Worm (Caenorhabditis elegans) whole organism, L4 larva: ENCODE results near the gene acc-1.

Source experiments
- D1046.2 ChIP-seq: fragments of 200-800 bp; sonication (Bioruptor generic); IDR thresholded peaks from 2 replicates; pipeline ENCODE4 v1.3.6; 2022; ENCODE audit warnings: missing genetic modification characterization, missing compliant biosample characterization
- F10B5.3 ChIP-seq: sonication (generic microtip); optimal IDR thresholded peaks from 2 replicates; lab custom pipeline; 2016; ENCODE audit warnings: mild to moderate bottlenecking, missing genetic modification characterization, missing compliant biosample characterization
- F26F4.8 ChIP-seq: fragments of 200-800 bp; sonication (Bioruptor generic); conservative IDR thresholded peaks from 2 replicates; pipeline ENCODE4 v1.3.6; 2022; ENCODE audit warnings: missing genetic modification characterization, missing compliant biosample characterization
- T20F7.1 ChIP-seq: fragments of 200-800 bp; sonication (Bioruptor generic); optimal IDR thresholded peaks from 2 replicates; lab custom pipeline; 2018; ENCODE audit warnings: mild to moderate bottlenecking, missing genetic modification characterization, missing compliant biosample characterization
- aha-1 ChIP-seq: fragments of 150-350 bp; peaks from one replicate; lab custom pipeline; 2014; ENCODE audit warnings: missing biosample characterization, missing genetic modification characterization
- aly-2 ChIP-seq: sonication (generic microtip); optimal IDR thresholded peaks from 2 replicates; lab custom pipeline; 2018; ENCODE audit warnings: missing biosample characterization, missing genetic modification characterization
- ceh-82 ChIP-seq: sonication (generic microtip); optimal IDR thresholded peaks from 2 replicates; lab custom pipeline; 2017; ENCODE audit warnings: missing biosample characterization, missing genetic modification characterization
- cey-2 ChIP-seq: sonication (generic microtip); optimal IDR thresholded peaks from 3 replicates; lab custom pipeline; 2017; ENCODE audit warnings: missing genetic modification characterization, mild to moderate bottlenecking, missing compliant biosample characterization, antibody characterized with exemption, borderline replicate concordance; ENCODE audit not compliant: insufficient read depth
- daf-16 ChIP-seq, 3 experiments: sonication (generic microtip); optimal IDR thresholded peaks; 2 replicates each; lab custom pipeline; 2016 to 2017; ENCODE audit warnings: missing genetic modification characterization in 3 of 3, missing genetic modification reagents in 3 of 3, mild to moderate bottlenecking in 2 of 3, missing compliant biosample characterization in 2 of 3, missing biosample characterization in 1 of 3, moderate library complexity in 1 of 3
- dmd-6 ChIP-seq: fragments of 200-800 bp; sonication (Bioruptor generic); IDR thresholded peaks from 2 replicates; pipeline ENCODE4 v1.3.6; 2022; ENCODE audit warnings: missing genetic modification reagents, missing genetic modification characterization, missing compliant biosample characterization
- duxl-1 ChIP-seq: sonication (generic microtip); optimal IDR thresholded peaks from 2 replicates; lab custom pipeline; 2016; ENCODE audit warnings: mild to moderate bottlenecking, missing genetic modification characterization, moderate library complexity, missing compliant biosample characterization; ENCODE audit not compliant: poor library complexity
- dve-1 ChIP-seq: sonication (generic microtip); optimal IDR thresholded peaks from 2 replicates; lab custom pipeline; 2017; ENCODE audit warnings: antibody characterized with exemption, mild to moderate bottlenecking, missing genetic modification characterization, missing compliant biosample characterization; ENCODE audit not compliant: insufficient read depth
- hif-1 ChIP-seq, 2 experiments: sonication (generic microtip); optimal IDR thresholded peaks; 2 replicates each; lab custom pipeline; 2016 to 2017; ENCODE audit warnings: missing compliant biosample characterization in 2 of 2, missing genetic modification characterization in 2 of 2, missing genetic modification reagents in 2 of 2, missing genotype in 2 of 2, mild to moderate bottlenecking in 1 of 2
- hlh-11 ChIP-seq: fragments of 200-800 bp; sonication (Bioruptor generic); optimal IDR thresholded peaks from 2 replicates; lab custom pipeline; 2018; ENCODE audit warnings: mild to moderate bottlenecking, missing genetic modification characterization, missing compliant biosample characterization
- hlh-30 ChIP-seq: sonication (generic microtip); optimal IDR thresholded peaks from 2 replicates; lab custom pipeline; 2017; ENCODE audit warnings: antibody characterized with exemption, mild to moderate bottlenecking, missing genetic modification characterization, missing compliant biosample characterization; ENCODE audit not compliant: insufficient read depth
- hmg-1.1 ChIP-seq: fragments of 200-800 bp; sonication (Bioruptor generic); IDR thresholded peaks from 2 replicates; pipeline ENCODE4 v1.3.6; 2022; ENCODE audit warnings: missing genetic modification reagents, missing genetic modification characterization, missing compliant biosample characterization
- jun-1 ChIP-seq: fragments of 150-350 bp; optimal IDR thresholded peaks from 2 replicates; lab custom pipeline; 2014; ENCODE audit warnings: missing biosample characterization, missing genetic modification reagents, missing genetic modification characterization
- lim-7 ChIP-seq: fragments of 200-800 bp; sonication (Bioruptor generic); IDR thresholded peaks from 2 replicates; pipeline ENCODE4 v1.3.6; 2022; ENCODE audit warnings: missing genetic modification characterization, missing compliant biosample characterization
- lin-1 ChIP-seq: fragments of 200-800 bp; sonication (Bioruptor generic); IDR thresholded peaks from 2 replicates; pipeline ENCODE4 v1.3.6; 2022; ENCODE audit warnings: missing genetic modification reagents, missing genetic modification characterization, missing compliant biosample characterization
- lin-13 ChIP-seq: fragments of 150-350 bp; optimal IDR thresholded peaks from 2 replicates; lab custom pipeline; 2014; ENCODE audit warnings: missing biosample characterization, missing genetic modification reagents, missing genetic modification characterization
- lin-29 ChIP-seq: fragments of 200-800 bp; sonication (Bioruptor generic); IDR thresholded peaks from 2 replicates; pipeline ENCODE4 v1.3.6; 2022; ENCODE audit warnings: missing genetic modification reagents, missing genetic modification characterization, missing compliant biosample characterization
- lin-39 ChIP-seq: fragments of 150-350 bp; optimal IDR thresholded peaks from 2 replicates; lab custom pipeline; 2014; ENCODE audit warnings: missing biosample characterization, missing genetic modification reagents, missing genetic modification characterization
- lir-3 ChIP-seq: sonication (generic microtip); optimal IDR thresholded peaks from 2 replicates; lab custom pipeline; 2016; ENCODE audit warnings: mild to moderate bottlenecking, missing genetic modification characterization, missing compliant biosample characterization
- lsy-2 ChIP-seq, 2 experiments: fragments of 150-350 bp in 1 of 2; sonication (generic microtip) in 1 of 2; optimal IDR thresholded peaks; 2 replicates each; lab custom pipeline; 2014 to 2017; ENCODE audit warnings: missing biosample characterization in 2 of 2, missing genetic modification characterization in 2 of 2
- madf-9 ChIP-seq: fragments of 200-800 bp; sonication (Bioruptor generic); conservative IDR thresholded peaks from 2 replicates; pipeline ENCODE4 v1.3.6; 2022; ENCODE audit warnings: missing genetic modification reagents, missing genetic modification characterization, missing compliant biosample characterization
- mdl-1 ChIP-seq, 2 experiments: fragments of 150-350 bp in 1 of 2; sonication (generic microtip) in 1 of 2; optimal IDR thresholded peaks; 2 replicates each; lab custom pipeline; 2014 to 2017; ENCODE audit warnings: missing biosample characterization in 2 of 2, missing genetic modification characterization in 2 of 2
- mep-1 ChIP-seq: fragments of 150-350 bp; sonication (generic microtip); optimal IDR thresholded peaks from 3 replicates; lab custom pipeline; 2014; ENCODE audit warnings: missing biosample characterization, missing genetic modification characterization
- mes-2 ChIP-seq: sonication (generic microtip); optimal IDR thresholded peaks from 2 replicates; lab custom pipeline; 2016; ENCODE audit warnings: missing genotype, mild to moderate bottlenecking, missing genetic modification characterization, missing compliant biosample characterization; ENCODE audit not compliant: poor library complexity, severe bottlenecking
- mxl-3 ChIP-seq: fragments of 200-800 bp; sonication (Bioruptor generic); optimal IDR thresholded peaks from 2 replicates; lab custom pipeline; 2018; ENCODE audit warnings: mild to moderate bottlenecking, missing genetic modification characterization, missing compliant biosample characterization
- nhr-10 ChIP-seq: fragments of 150-350 bp; optimal IDR thresholded peaks from 2 replicates; lab custom pipeline; 2014; ENCODE audit warnings: missing biosample characterization, missing genetic modification characterization
- nhr-102 ChIP-seq: sonication (generic microtip); optimal IDR thresholded peaks from 2 replicates; lab custom pipeline; 2016; ENCODE audit warnings: mild to moderate bottlenecking, missing genetic modification characterization, moderate library complexity, missing compliant biosample characterization
- nhr-28 ChIP-seq: fragments of 150-350 bp; optimal IDR thresholded peaks from 2 replicates; lab custom pipeline; 2014; ENCODE audit warnings: missing biosample characterization, missing genetic modification characterization
- nhr-48 ChIP-seq: sonication (generic microtip); optimal IDR thresholded peaks from 2 replicates; lab custom pipeline; 2016; ENCODE audit warnings: mild to moderate bottlenecking, missing genetic modification characterization, missing compliant biosample characterization
- nhr-77 ChIP-seq: fragments of 150-350 bp; optimal IDR thresholded peaks from 2 replicates; lab custom pipeline; 2014; ENCODE audit warnings: missing biosample characterization, missing genetic modification characterization
- pha-4 ChIP-seq, 2 experiments: fragments of 150-350 bp in 1 of 2; fragments of 200-800 bp in 1 of 2; sonication (Bioruptor generic) in 1 of 2; IDR thresholded peaks in 1 of 2; optimal IDR thresholded peaks in 1 of 2; 2 replicates each; pipeline versions ENCODE4 v1.3.6 to Lab custom; 2014 to 2022; ENCODE audit warnings: missing genetic modification characterization in 2 of 2, missing genetic modification reagents in 2 of 2, missing biosample characterization in 1 of 2, missing compliant biosample characterization in 1 of 2
- php-3 ChIP-seq: fragments of 200-800 bp; sonication (Bioruptor generic); IDR thresholded peaks from 2 replicates; pipeline ENCODE4 v1.3.6; 2022; ENCODE audit warnings: missing genetic modification reagents, missing genetic modification characterization, missing compliant biosample characterization
- pqm-1 ChIP-seq: sonication (generic microtip); optimal IDR thresholded peaks from 2 replicates; lab custom pipeline; 2017; ENCODE audit warnings: missing biosample characterization, missing genetic modification characterization
- rbr-2 ChIP-seq: sonication (generic microtip); optimal IDR thresholded peaks from 2 replicates; lab custom pipeline; 2016; ENCODE audit warnings: missing genotype, missing genetic modification characterization, missing compliant biosample characterization
- sdz-12 ChIP-seq: fragments of 200-800 bp; sonication (Bioruptor generic); optimal IDR thresholded peaks from 2 replicates; lab custom pipeline; 2018; ENCODE audit warnings: mild to moderate bottlenecking, missing genetic modification characterization, missing compliant biosample characterization
- spr-3 ChIP-seq: fragments of 200-800 bp; sonication (Bioruptor generic); optimal IDR thresholded peaks from 2 replicates; lab custom pipeline; 2018; ENCODE audit warnings: mild to moderate bottlenecking, missing genetic modification characterization, missing compliant biosample characterization
- zfp-3 ChIP-seq: fragments of 200-800 bp; sonication (Bioruptor generic); conservative IDR thresholded peaks from 2 replicates; pipeline ENCODE4 v1.3.6; 2022; ENCODE audit warnings: missing genetic modification reagents, missing genetic modification characterization, missing compliant biosample characterization
- zip-2 ChIP-seq: fragments of 150-350 bp; optimal IDR thresholded peaks from 2 replicates; lab custom pipeline; 2014; ENCODE audit warnings: missing biosample characterization, missing genetic modification characterization

acc-1 gene

DNA sequence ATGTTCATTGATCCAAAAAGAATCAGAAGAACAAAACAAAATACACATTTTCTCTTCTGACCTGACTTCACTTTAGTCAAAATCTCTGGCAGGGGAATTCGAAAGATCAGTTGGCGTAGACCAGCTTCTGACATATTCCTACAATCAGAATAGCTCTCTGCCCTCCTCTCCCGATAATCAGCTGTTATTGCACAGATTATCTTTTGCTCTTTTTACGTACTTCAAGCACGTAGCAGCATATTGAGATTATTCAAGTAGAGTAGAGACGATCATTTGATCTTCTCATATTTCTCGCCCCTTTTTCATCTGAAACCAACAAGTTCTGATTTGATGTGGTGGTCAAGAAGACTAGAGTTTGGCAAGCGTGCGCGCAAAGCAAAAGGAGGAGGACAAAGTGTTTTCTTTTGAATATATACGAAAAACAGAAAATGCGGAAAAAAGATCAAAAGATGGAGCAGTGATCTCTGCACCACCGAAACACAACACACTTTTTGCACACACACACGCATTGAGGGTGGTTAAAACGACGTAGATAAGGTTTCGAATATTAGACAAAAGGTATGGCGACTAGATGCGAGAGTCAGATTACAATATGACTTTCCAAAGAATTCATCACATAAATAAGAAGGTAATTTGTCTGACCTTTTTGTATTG lies 16.0 kb downstream of the acc-1 start (continued):
- TF ChIP-seq daf-16 (GFP tag; optimal IDR thresholded peaks at IDR 0.05; lab: Kevin White, UChicago) (no peak), daf-16 (tag; optimal IDR thresholded peaks at IDR 0.05; lab: Kevin White, UChicago) (peak; percentile 61), hlh-11 (tag; lab: Kevin White, UChicago) (peak; percentile 27), dve-1 (tag; lab: Kevin White, UChicago) (peak; percentile 56), zip-2 (tag; lab: Kevin White, UChicago) (no peak), mes-2 (tag; lab: Kevin White, UChicago) (peak; percentile 7), mxl-3 (peak; percentile 1), hmg-1.1 (no peak), aha-1 (tag; lab: Kevin White, UChicago) (peak; percentile 77)

DNA sequence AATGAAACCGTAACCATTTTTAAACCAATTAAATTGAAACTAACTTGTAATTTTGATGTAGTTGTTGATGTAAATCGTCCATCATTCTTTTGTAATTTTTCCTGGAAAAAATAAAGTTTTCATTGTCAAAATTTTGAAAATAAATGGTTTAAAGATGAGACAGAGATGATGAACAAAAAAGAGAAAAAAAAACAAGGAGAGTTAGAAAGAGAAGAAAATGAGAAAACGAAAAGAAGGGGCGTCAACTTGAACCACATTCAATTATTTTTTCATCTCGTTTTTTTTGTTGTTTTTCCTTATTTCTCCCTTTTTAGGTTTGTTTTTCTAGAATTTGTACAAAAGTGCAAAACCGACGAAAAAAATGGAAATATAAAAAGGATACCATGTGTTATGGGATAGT lies 17.7 kb downstream of the acc-1 start, which contains the start of gene nhr-34:
Gene nhr-34 (minus strand): TSS at position 101 of the 400 bp plus-strand sequence.
- TF ChIP-seq T20F7.1 (GFP tag; lab: Kevin White, UChicago) (peak; percentile 33), lin-29 (GFP tag; lab: Robert Waterston, UW) (no peak)

DNA sequence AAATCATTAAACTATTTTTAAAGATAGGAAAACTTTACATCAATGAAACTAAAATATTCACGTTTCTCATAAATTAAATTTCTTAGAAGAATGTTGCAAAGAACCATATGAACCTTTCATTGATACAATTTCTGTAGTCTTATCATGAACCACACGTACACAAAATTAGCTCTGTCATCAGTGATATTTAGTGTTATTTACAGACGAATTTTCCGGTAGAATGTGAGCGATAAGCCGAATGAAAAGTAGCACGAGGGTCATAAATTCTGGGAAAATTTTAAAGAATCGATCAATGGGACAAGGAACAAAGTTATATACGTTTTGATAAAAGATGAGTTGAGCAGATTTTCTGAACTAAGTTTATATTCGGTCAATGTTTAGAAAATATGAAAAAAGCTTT lies 18.7 kb downstream of the acc-1 start:
- peak; percentile 95 for TF ChIP-seq nhr-28 (tag; lab: Kevin White, UChicago)
- no peak for TF ChIP-seq ceh-82 (tag; lab: Kevin White, UChicago)
- TF ChIP-seq lin-13 (GFP tag; lab: Kevin White, UChicago) = no peak
- no peak for TF ChIP-seq spr-3 (GFP tag; lab: Kevin White, UChicago)
- TF ChIP-seq zfp-3 (GFP tag; lab: Robert Waterston, UW) = no peak
- TF ChIP-seq lin-1 (GFP tag; lab: Robert Waterston, UW) = 0 out of 2 replicates have a peak, but pooled peaks have one; percentile 47
- TF ChIP-seq F10B5.3 (tag; lab: Kevin White, UChicago) = no peak
- no peak for TF ChIP-seq lsy-2 (tag; optimal IDR thresholded peaks at IDR 0.05; lab: Kevin White, UChicago)
- TF ChIP-seq hlh-30 = peak; percentile 58
- no peak for TF ChIP-seq cey-2
- peak; percentile 7 for TF ChIP-seq mxl-3
- TF ChIP-seq duxl-1 = no peak
- no peak for TF ChIP-seq D1046.2 (GFP tag; lab: Robert Waterston, UW)
- peak; percentile 89 for TF ChIP-seq dve-1 (tag; lab: Kevin White, UChicago)
- no peak for TF ChIP-seq pha-4 (GFP tag; IDR thresholded peaks at IDR 0.05; lab: Robert Waterston, UW)
- no peak for TF ChIP-seq pha-4 (tag; optimal IDR thresholded peaks at IDR 0.05; lab: Kevin White, UChicago)
- peak; percentile 27 for TF ChIP-seq nhr-48 (tag; lab: Kevin White, UChicago)
- TF ChIP-seq sdz-12 (GFP tag; lab: Kevin White, UChicago) = no peak
- TF ChIP-seq php-3 (GFP tag; lab: Robert Waterston, UW) = peak; percentile 85
- peak in 1 of 2 experiments; percentile 35 for TF ChIP-seq hif-1 (tag; optimal IDR thresholded peaks at IDR 0.05; lab: Kevin White, UChicago)
- TF ChIP-seq madf-9 (GFP tag; lab: Robert Waterston, UW) = no peak
- TF ChIP-seq mdl-1 (tag; optimal IDR thresholded peaks at IDR 0.05; lab: Kevin White, UChicago) = peak in 1 of 2 experiments; percentile 70
- TF ChIP-seq lir-3 (tag; lab: Kevin White, UChicago) = no peak
- no peak for TF ChIP-seq lin-29 (GFP tag; lab: Robert Waterston, UW)
- TF ChIP-seq aly-2 (tag; lab: Kevin White, UChicago) = no peak
- peak; percentile 47 for TF ChIP-seq pqm-1 (tag; lab: Kevin White, UChicago)
- TF ChIP-seq rbr-2 (tag; lab: Kevin White, UChicago) = no peak
- peak; percentile 17 for TF ChIP-seq T20F7.1 (GFP tag; lab: Kevin White, UChicago)
- TF ChIP-seq lim-7 (GFP tag; lab: Robert Waterston, UW) = no peak
- peak; percentile 89 for TF ChIP-seq dmd-6
- no peak for TF ChIP-seq jun-1 (tag; lab: Kevin White, UChicago)
- TF ChIP-seq nhr-10 (tag; lab: Kevin White, UChicago) = peak; percentile 81
- TF ChIP-seq daf-16 (GFP tag; optimal IDR thresholded peaks at IDR 0.05; lab: Kevin White, UChicago) = no peak
- peak; percentile 98 for TF ChIP-seq daf-16 (tag; optimal IDR thresholded peaks at IDR 0.05; lab: Kevin White, UChicago)
- no peak for TF ChIP-seq zip-2 (tag; lab: Kevin White, UChicago)
- TF ChIP-seq lin-39 (tag; lab: Kevin White, UChicago) = no peak
- TF ChIP-seq nhr-77 (tag; lab: Kevin White, UChicago) = peak; percentile 65
- peak; percentile 23 for TF ChIP-seq nhr-102 (tag; lab: Kevin White, UChicago)
- TF ChIP-seq F26F4.8 (GFP tag; lab: Robert Waterston, UW) = no peak
- TF ChIP-seq hlh-11 (tag; lab: Kevin White, UChicago) = peak; percentile 75
- TF ChIP-seq mep-1 (tag; lab: Kevin White, UChicago) = peak; percentile 45
